Worm (Caenorhabditis elegans) whole organism, dauer: Measurements from ENCODE around the gene W04G3.7.

Source experiments
- unc-62 ChIP-seq: sonication (generic microtip); optimal IDR thresholded peaks from 2 replicates; lab custom pipeline; 2017; ENCODE audit warnings: missing biosample characterization, missing genetic modification reagents, missing genetic modification characterization

W04G3.7 gene

ce11 chrX:11085162-11085561, at the start of gene W04G3.7:
W04G3.7 (minus strand) TSS chrX:11085262.
- no peak for TF ChIP-seq unc-62 (GFP tag; lab: Kevin White, UChicago)

ce11 chrX:11132260-11132659, 47.2 kb upstream of the W04G3.7 start:
- no peak for TF ChIP-seq unc-62 (GFP tag; lab: Kevin White, UChicago)

- TF ChIP-seq unc-62 (GFP tag; lab: Kevin White, UChicago), result no peak
These were observed 41.2 kb upstream of the W04G3.7 start for ce11 chrX:11126259-11126658.

DNA sequence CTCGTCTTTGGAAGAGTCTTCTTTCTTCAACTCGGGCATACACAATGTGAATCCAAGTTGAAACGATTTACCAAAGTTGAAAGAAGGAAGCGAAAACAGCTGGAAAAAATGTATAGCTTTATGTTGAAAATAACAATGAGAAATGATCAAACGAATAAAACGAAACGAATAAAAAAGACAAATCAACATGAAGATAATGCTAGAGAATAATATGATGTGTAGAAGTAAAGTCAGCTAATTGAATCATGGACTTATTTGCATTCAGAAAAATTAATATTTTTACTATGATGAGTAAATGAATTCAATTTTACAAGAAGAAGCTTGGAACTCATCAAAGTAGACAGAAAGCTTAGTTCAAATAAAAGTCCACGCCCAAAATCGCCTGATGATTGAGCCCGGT, 40.5 kb upstream of the W04G3.7 start, which contains the start of gene alr-1:
Gene alr-1 (minus strand): TSS at position 101 of the 400 bp plus-strand sequence.
- TF ChIP-seq unc-62 (GFP tag; lab: Kevin White, UChicago), result no peak

DNA sequence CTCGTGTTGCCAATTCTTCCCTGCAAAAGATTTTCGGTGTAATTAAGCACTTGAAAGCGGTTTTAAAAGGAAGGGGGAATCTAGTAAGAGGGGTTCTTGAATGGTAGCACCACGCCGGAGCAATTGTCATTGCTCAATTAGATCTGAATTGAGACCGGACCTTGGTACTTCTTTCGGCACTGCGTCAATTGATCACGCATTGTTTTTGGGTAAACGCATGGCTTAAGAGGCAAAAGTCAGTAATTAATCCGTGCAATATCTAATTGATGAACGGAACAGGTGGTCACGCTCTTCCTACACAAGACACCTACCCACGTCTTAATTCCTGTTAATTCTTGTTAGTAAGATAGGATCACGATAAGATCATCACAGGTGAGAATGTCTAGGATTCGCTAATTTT, 38.9 kb upstream of the W04G3.7 start:
- no peak for TF ChIP-seq unc-62 (GFP tag; lab: Kevin White, UChicago)

DNA sequence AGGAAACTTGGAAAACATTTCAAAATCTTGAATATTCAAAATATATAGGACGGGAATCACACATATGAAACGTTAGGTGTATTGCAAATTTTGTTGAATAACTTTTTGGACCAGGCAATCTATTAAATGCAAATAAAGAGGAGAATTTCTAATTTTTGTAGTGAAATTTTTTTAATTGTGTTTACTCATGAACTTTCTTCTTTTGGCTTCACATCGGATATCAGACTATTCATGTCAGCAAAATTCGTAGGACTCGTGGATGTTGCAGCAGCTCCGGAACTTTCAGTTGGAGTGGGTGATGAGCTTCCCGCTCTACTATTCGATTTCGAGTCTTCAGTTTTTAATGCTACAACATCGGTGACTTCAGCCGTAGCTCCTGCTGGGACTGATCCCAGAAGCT, 37.4 kb upstream of the W04G3.7 start:
- no peak for TF ChIP-seq unc-62 (GFP tag; lab: Kevin White, UChicago)

DNA sequence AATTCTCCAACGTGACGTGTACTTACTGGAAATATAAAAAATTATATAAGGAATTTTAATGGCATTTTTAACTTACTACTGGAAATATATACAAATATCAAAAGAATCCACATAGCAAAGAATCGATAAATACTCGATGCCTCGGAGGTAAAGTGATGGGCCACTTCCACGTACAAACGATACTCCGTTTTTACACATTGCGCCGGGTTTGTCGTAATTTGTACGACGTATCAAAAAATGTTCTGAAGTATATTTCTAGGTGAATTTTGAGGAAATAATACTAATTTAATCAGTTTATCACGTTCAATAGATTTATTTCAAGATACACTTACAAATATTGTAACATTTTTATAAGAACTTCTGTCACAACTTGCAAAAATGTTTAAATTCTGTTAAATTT, 35.7 kb upstream of the W04G3.7 start, which contains the start of gene R08B4.3:
Gene R08B4.3 (minus strand): TSS at position 198 of the 400 bp plus-strand sequence.
- TF ChIP-seq unc-62 (GFP tag; lab: Kevin White, UChicago), result no peak

DNA sequence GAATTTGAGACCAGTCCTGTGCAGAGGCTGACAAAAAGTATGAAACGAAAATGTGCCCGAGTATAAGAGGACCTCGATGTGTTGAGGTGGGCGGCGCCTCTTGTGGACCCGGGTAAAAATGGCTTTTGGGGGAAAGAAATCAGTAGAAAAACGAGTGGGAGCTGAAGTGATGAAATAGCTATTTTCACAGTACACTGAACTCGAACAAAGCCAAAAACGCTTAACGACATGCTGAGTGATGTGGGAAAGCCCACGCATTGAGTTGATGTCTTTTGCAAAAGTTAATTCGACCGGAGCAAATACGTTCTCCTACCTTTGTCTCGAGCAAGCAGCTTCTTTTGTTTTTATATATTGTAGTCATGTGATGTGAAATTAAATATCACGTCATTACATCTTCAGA, 31.7 kb upstream of the W04G3.7 start, which contains the start of gene nlp-66:
Gene nlp-66 (minus strand): TSS at position 101 of the 400 bp plus-strand sequence.
- TF ChIP-seq unc-62 (GFP tag; lab: Kevin White, UChicago), result no peak

DNA sequence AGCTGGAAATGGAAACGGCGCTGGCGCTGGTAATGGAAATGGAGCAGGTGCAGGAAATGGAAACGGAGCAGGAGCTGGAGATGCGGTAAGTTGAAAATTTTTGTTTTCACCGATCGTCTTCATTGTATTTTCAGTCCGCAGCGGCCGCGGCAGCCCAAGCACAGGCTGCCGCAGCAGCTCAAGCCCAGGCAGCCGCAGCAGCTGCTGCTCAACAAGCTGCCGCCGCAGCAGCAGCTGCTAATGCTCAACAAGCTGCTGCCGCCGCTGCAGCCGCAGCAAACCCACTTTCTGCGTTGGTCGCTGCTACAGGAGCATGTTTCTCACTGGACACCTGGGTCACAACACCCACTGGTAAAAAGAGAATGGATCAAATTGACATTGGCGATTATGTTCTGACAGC, 29.4 kb upstream of the W04G3.7 start:
- no peak for TF ChIP-seq unc-62 (GFP tag; lab: Kevin White, UChicago)

DNA sequence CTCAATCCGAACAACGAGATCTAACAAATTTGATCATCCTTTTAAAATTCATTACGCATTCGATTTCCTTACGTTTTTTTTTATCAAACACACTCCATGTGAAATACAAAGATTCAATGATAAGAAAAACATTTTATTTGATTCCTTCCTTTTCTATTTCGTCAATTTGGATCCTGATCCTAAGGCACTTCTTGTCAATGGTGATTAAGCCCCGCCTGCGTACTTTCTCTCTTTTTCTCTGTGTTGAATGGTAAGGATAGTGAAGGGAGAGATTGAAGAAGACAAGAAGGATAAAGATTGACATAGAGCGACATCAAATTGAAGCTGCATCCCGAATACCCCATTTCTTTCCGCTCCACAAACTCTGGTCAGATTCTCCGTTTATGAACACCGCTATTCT, 24.1 kb upstream of the W04G3.7 start, which contains the start of gene grd-1:
Gene grd-1 (plus strand): TSS at position 241 of the 400 bp plus-strand sequence.
- TF ChIP-seq unc-62 (GFP tag; lab: Kevin White, UChicago), result no peak

DNA sequence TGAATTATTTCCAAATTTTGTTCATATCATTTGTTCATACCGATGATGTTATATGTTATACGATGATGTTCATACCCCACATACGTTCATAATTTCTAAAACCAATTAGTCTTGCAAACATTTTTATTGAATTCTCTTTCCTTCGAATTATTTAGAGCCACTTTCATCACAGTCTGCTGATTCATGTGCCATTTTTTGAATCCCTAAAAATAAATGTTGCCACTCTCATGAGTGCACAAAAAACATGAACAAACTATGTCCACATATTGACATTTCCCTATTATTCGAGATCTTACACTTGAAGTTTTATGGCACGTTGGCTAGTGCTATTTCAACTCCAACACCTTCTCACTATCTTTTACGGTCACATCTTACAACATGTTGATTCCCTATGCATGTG, 22.0 kb upstream of the W04G3.7 start, which contains the start of gene clc-17:
Gene clc-17 (plus strand): TSS at position 301 of the 400 bp plus-strand sequence.
- no peak for TF ChIP-seq unc-62 (GFP tag; lab: Kevin White, UChicago)

ce11 chrX:11104883-11105629, 20.0 kb upstream of the W04G3.7 start, which contains the start of gene W02H3.1:
W02H3.1 (minus strand) TSS chrX:11105460.
- no peak for TF ChIP-seq unc-62 (GFP tag; lab: Kevin White, UChicago)

DNA sequence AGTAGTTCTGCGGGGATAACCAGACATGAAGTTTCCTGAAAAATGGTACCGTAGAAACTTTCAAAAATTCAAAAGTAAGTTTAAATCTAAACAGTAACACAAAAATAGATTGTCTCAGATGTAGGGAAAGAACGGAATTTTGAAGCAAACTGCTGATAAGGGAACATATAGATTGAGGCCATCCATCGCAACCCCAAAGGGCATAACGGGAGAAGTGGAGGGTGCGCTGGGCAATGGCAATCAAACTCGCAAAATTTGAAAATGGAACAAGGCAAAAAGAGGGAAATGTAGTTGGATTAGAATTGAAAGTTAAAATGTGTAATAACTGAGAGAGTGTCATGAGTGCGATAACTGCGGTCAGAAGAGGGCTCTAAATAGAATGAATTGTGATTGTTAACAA, 18.1 kb upstream of the W04G3.7 start:
- TF ChIP-seq unc-62 (GFP tag; lab: Kevin White, UChicago), result no peak

DNA sequence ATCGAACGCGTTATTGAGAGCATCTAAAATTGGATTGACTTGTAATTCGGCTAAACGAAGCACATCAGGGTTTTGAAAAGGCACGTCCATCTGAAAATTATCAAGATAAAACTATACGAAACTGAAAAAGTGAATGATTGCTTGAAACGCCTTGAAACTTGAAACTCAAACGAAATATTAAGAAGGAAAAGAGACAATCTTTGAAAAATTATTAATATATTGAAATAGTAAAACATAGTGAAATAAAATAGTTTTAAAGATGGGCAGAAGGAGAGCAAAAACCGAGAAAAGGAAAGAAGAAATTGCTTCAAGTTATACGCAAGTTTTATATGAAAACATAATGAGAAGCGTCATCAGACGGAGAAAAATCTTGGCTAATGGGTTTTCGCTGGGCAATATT, 13.0 kb upstream of the W04G3.7 start, which contains the start of gene W02H3.3:
Gene W02H3.3 (minus strand): TSS at position 101 of the 400 bp plus-strand sequence.
- no peak for TF ChIP-seq unc-62 (GFP tag; lab: Kevin White, UChicago)

- TF ChIP-seq unc-62 (GFP tag; lab: Kevin White, UChicago), result no peak
These were observed 12.3 kb upstream of the W04G3.7 start for ce11 chrX:11097343-11097742.

DNA sequence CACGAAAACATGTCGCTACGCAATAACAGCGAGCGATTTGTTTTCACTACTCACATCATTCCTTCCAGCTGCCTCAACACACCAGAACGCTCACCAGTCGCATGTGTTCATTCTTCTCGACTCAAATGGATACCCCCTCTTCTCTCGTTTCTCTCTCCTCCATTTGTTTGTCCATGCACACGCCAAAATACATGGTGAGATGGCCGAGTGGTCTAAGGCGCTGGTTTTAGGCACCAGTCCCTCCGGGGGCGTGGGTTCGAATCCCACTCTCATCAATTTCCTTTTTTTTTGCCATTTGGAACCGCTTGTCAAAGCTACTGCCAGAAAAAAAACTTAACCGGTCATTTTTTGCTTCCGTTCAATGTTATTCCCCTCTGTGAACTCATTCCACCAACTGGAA, 10.4 kb upstream of the W04G3.7 start:
- no peak for TF ChIP-seq unc-62 (GFP tag; lab: Kevin White, UChicago)
